Worm (Caenorhabditis elegans) whole organism, L3 larva: ENCODE measurements around the gene Y57A10C.8.

ENCODE experiments used
- R02D3.7 ChIP-seq: fragments of 150-350 bp; optimal IDR thresholded peaks from 2 replicates; lab custom pipeline; 2014; ENCODE audit warnings: missing biosample characterization, missing genetic modification characterization
- ZK546.5 ChIP-seq: sonication (generic microtip); optimal IDR thresholded peaks from 2 replicates; lab custom pipeline; 2017; ENCODE audit warnings: missing biosample characterization, missing genetic modification characterization
- aly-2 ChIP-seq: fragments of 150-350 bp; optimal IDR thresholded peaks from 2 replicates; lab custom pipeline; 2014; ENCODE audit warnings: missing biosample characterization, missing genetic modification characterization
- ama-1 ChIP-seq: fragments of 150-350 bp; optimal IDR thresholded peaks from 2 replicates; lab custom pipeline; 2018
- ceh-28 ChIP-seq: fragments of 150-350 bp; optimal IDR thresholded peaks from 2 replicates; lab custom pipeline; 2014; ENCODE audit warnings: missing biosample characterization, missing genetic modification reagents, missing genetic modification characterization
- ceh-82 ChIP-seq: fragments of 150-350 bp; optimal IDR thresholded peaks from 2 replicates; lab custom pipeline; 2014; ENCODE audit warnings: missing biosample characterization, missing genetic modification characterization
- ceh-9 ChIP-seq: sonication (generic microtip); optimal IDR thresholded peaks from 2 replicates; lab custom pipeline; 2018; ENCODE audit warnings: missing biosample characterization, missing genetic modification characterization
- daf-12 ChIP-seq: fragments of 150-350 bp; optimal IDR thresholded peaks from 2 replicates; lab custom pipeline; 2014; ENCODE audit warnings: missing biosample characterization, missing genetic modification reagents, missing genetic modification characterization
- egl-27 ChIP-seq: sonication (generic microtip); optimal IDR thresholded peaks from 4 replicates; lab custom pipeline; 2017; ENCODE audit warnings: missing biosample characterization, missing genetic modification reagents, missing genetic modification characterization
- egl-5 ChIP-seq: fragments of 150-350 bp; optimal IDR thresholded peaks from 2 replicates; lab custom pipeline; 2017; ENCODE audit warnings: missing biosample characterization, missing genetic modification reagents, missing genetic modification characterization, inconsistent platforms
- elt-2 ChIP-seq: sonication (generic microtip); optimal IDR thresholded peaks from 2 replicates; lab custom pipeline; 2016; ENCODE audit warnings: missing genetic modification reagents, mild to moderate bottlenecking, missing genetic modification characterization, missing compliant biosample characterization
- elt-3 ChIP-seq, 3 experiments: fragments of 150-350 bp in 1 of 3; sonication (generic microtip) in 2 of 3; optimal IDR thresholded peaks; 2 replicates in 2 of 3; 4 replicates in 1 of 3; lab custom pipeline; 2014 to 2017; ENCODE audit warnings: missing biosample characterization in 3 of 3, missing genetic modification characterization in 3 of 3
- eor-1 ChIP-seq, 2 experiments: fragments of 150-350 bp; optimal IDR thresholded peaks; 2 replicates each; lab custom pipeline; 2014 to 2018; ENCODE audit warnings: missing biosample characterization in 2 of 2, missing genetic modification characterization in 2 of 2
- fkh-10 ChIP-seq: sonication (generic microtip); optimal IDR thresholded peaks from 2 replicates; lab custom pipeline; 2017; ENCODE audit warnings: missing biosample characterization, missing genetic modification reagents, missing genetic modification characterization
- fkh-2 ChIP-seq: fragments of 150-350 bp; optimal IDR thresholded peaks from 2 replicates; lab custom pipeline; 2014; ENCODE audit warnings: missing biosample characterization, missing genetic modification reagents, missing genetic modification characterization
- fos-1 ChIP-seq: fragments of 150-350 bp; optimal IDR thresholded peaks from 2 replicates; lab custom pipeline; 2014; ENCODE audit warnings: missing biosample characterization, missing genetic modification characterization
- hmg-11 ChIP-seq: sonication (generic microtip); optimal IDR thresholded peaks from 2 replicates; lab custom pipeline; 2016; ENCODE audit warnings: missing genetic modification characterization, missing compliant biosample characterization
- jun-1 ChIP-seq: fragments of 150-350 bp; optimal IDR thresholded peaks from 2 replicates; lab custom pipeline; 2014; ENCODE audit warnings: missing biosample characterization, missing genetic modification reagents, missing genetic modification characterization
- lin-15B ChIP-seq: fragments of 150-350 bp; optimal IDR thresholded peaks from 2 replicates; lab custom pipeline; 2014; ENCODE audit warnings: missing biosample characterization, missing genetic modification characterization
- lin-39 ChIP-seq: fragments of 150-350 bp; optimal IDR thresholded peaks from 2 replicates; lab custom pipeline; 2018; ENCODE audit warnings: missing biosample characterization, missing genetic modification reagents, missing genetic modification characterization
- lsy-12 ChIP-seq: sonication (generic microtip); optimal IDR thresholded peaks from 2 replicates; lab custom pipeline; 2016; ENCODE audit warnings: mild to moderate bottlenecking, missing genetic modification characterization, missing compliant biosample characterization
- mdl-1 ChIP-seq: fragments of 150-350 bp; optimal IDR thresholded peaks from 2 replicates; lab custom pipeline; 2014; ENCODE audit warnings: missing biosample characterization, missing genetic modification characterization
- mml-1 ChIP-seq: fragments of 150-350 bp; sonication (generic microtip); optimal IDR thresholded peaks from 3 replicates; lab custom pipeline; 2014; ENCODE audit warnings: missing biosample characterization, missing genetic modification characterization
- nfya-1 ChIP-seq: sonication (generic microtip); optimal IDR thresholded peaks from 2 replicates; lab custom pipeline; 2017; ENCODE audit warnings: missing genetic modification characterization, mild to moderate bottlenecking, missing compliant biosample characterization, antibody characterized with exemption, moderate library complexity; ENCODE audit not compliant: insufficient read depth
- nhr-11 ChIP-seq: fragments of 150-350 bp; optimal IDR thresholded peaks from 2 replicates; lab custom pipeline; 2014; ENCODE audit warnings: missing biosample characterization, missing genetic modification characterization
- nhr-12 ChIP-seq: fragments of 150-350 bp; optimal IDR thresholded peaks from 2 replicates; lab custom pipeline; 2014; ENCODE audit warnings: missing biosample characterization, missing genetic modification characterization
- nhr-23 ChIP-seq: fragments of 150-350 bp; optimal IDR thresholded peaks from 2 replicates; lab custom pipeline; 2014; ENCODE audit warnings: missing biosample characterization, missing genetic modification reagents, missing genetic modification characterization
- nhr-237 ChIP-seq: fragments of 150-350 bp; optimal IDR thresholded peaks from 2 replicates; lab custom pipeline; 2014; ENCODE audit warnings: missing biosample characterization, missing genetic modification characterization
- nhr-25 ChIP-seq: sonication (generic microtip); optimal IDR thresholded peaks from 2 replicates; lab custom pipeline; 2017; ENCODE audit warnings: missing biosample characterization, missing genetic modification characterization
- nhr-28 ChIP-seq: fragments of 150-350 bp; optimal IDR thresholded peaks from 2 replicates; lab custom pipeline; 2014; ENCODE audit warnings: missing biosample characterization, missing genetic modification characterization
- nhr-43 ChIP-seq: sonication (generic microtip); optimal IDR thresholded peaks from 2 replicates; lab custom pipeline; 2016; ENCODE audit warnings: mild to moderate bottlenecking, missing genetic modification characterization, missing compliant biosample characterization; ENCODE audit not compliant: poor library complexity, severe bottlenecking
- nhr-67 ChIP-seq: fragments of 150-350 bp; optimal IDR thresholded peaks from 2 replicates; lab custom pipeline; 2014; ENCODE audit warnings: missing biosample characterization, missing genetic modification characterization
- pha-4 ChIP-seq: fragments of 150-350 bp; optimal IDR thresholded peaks from 2 replicates; lab custom pipeline; 2014; ENCODE audit warnings: missing biosample characterization, missing genetic modification reagents, missing genetic modification characterization
- pqm-1 ChIP-seq: fragments of 150-350 bp; optimal IDR thresholded peaks from 2 replicates; lab custom pipeline; 2017; ENCODE audit warnings: missing biosample characterization, missing genetic modification characterization, inconsistent platforms
- skn-1 ChIP-seq: fragments of 150-350 bp; optimal IDR thresholded peaks from 2 replicates; lab custom pipeline; 2014; ENCODE audit warnings: missing biosample characterization, missing genetic modification characterization
- snpc-4 ChIP-seq: fragments of 150-350 bp; optimal IDR thresholded peaks from 2 replicates; lab custom pipeline; 2014; ENCODE audit warnings: missing biosample characterization, missing genetic modification characterization
- tbx-2 ChIP-seq: sonication (generic microtip); optimal IDR thresholded peaks from 2 replicates; lab custom pipeline; 2016; ENCODE audit warnings: mild to moderate bottlenecking, missing genetic modification characterization, missing compliant biosample characterization
- zag-1 ChIP-seq: fragments of 150-350 bp; optimal IDR thresholded peaks from 2 replicates; lab custom pipeline; 2014; ENCODE audit warnings: missing biosample characterization, missing genetic modification characterization
- ztf-4 ChIP-seq: fragments of 150-350 bp; optimal IDR thresholded peaks from 2 replicates; lab custom pipeline; 2014; ENCODE audit warnings: missing biosample characterization, missing genetic modification characterization

Y57A10C.8 gene

ce11 chrII:12460602-12461453 lies 31.2 kb upstream of the Y57A10C.8 start, which contains the start of gene tag-280:
TSS of gene tag-280 (plus strand) at chrII:12460652.
- TF ChIP-seq ama-1 (lab: Kevin White, UChicago) (no peak), fkh-10 (GFP tag; lab: Kevin White, UChicago) (no peak), ZK546.5 (tag; lab: Kevin White, UChicago) (no peak), mml-1 (tag; lab: Kevin White, UChicago) (no peak), fkh-2 (tag; lab: Kevin White, UChicago) (no peak), egl-27 (tag; lab: Kevin White, UChicago) (no peak), R02D3.7 (tag; lab: Kevin White, UChicago) (no peak), zag-1 (tag; lab: Kevin White, UChicago) (no peak), pqm-1 (tag; lab: Kevin White, UChicago) (no peak), nhr-28 (tag; lab: Kevin White, UChicago) (no peak), nhr-237 (tag; lab: Kevin White, UChicago) (no peak), lin-15B (no peak), mdl-1 (tag; lab: Kevin White, UChicago) (no peak), ceh-28 (no peak), pha-4 (tag; lab: Kevin White, UChicago) (no peak), elt-3 (tag; optimal IDR thresholded peaks at IDR 0.05; lab: Kevin White, UChicago) (no peak), egl-5 (no peak), lsy-12 (tag; lab: Kevin White, UChicago) (no peak), elt-2 (no peak), nhr-43 (tag; lab: Kevin White, UChicago) (no peak)

ce11 chrII:12459422-12459821 lies 29.8 kb upstream of the Y57A10C.8 start, which contains the start of gene tag-281:
TSS of gene tag-281 (plus strand) at chrII:12459761.
- TF ChIP-seq ceh-82 (tag; lab: Kevin White, UChicago) (peak; percentile 44), R02D3.7 (tag; lab: Kevin White, UChicago) (peak; percentile 72), snpc-4 (peak; percentile 69), hmg-11 (tag; lab: Kevin White, UChicago) (peak; percentile 22), nfya-1 (tag; lab: Kevin White, UChicago) (peak; percentile 90), fos-1 (tag; lab: Kevin White, UChicago) (no peak), eor-1 (tag; optimal IDR thresholded peaks at IDR 0.05; lab: Kevin White, UChicago) (no peak), pha-4 (tag; lab: Kevin White, UChicago) (peak; percentile 87), ceh-28 (peak; percentile 52), skn-1 (tag; lab: Kevin White, UChicago) (peak; percentile 52), fkh-10 (GFP tag; lab: Kevin White, UChicago) (peak; percentile 33), egl-5 (peak; percentile 52), lin-15B (peak; percentile 92), nhr-11 (tag; lab: Kevin White, UChicago) (no peak), pqm-1 (tag; lab: Kevin White, UChicago) (peak; percentile 53), daf-12 (tag; lab: Kevin White, UChicago) (no peak), tbx-2 (tag; lab: Kevin White, UChicago) (peak; percentile 6), lin-39 (tag; lab: Kevin White, UChicago) (peak; percentile 49), nhr-23 (peak; percentile 91), jun-1 (tag; lab: Kevin White, UChicago) (peak; percentile 52)

- TF ChIP-seq nhr-67 (no peak), nhr-25 (no peak), nhr-43 (tag; lab: Kevin White, UChicago) (no peak), fkh-2 (tag; lab: Kevin White, UChicago) (no peak), snpc-4 (no peak), nhr-23 (no peak), aly-2 (no peak), ztf-4 (tag; lab: Kevin White, UChicago) (no peak), nhr-28 (tag; lab: Kevin White, UChicago) (no peak), ceh-9 (tag; lab: Kevin White, UChicago) (no peak), pha-4 (tag; lab: Kevin White, UChicago) (no peak), skn-1 (tag; lab: Kevin White, UChicago) (no peak), nhr-12 (no peak), mdl-1 (tag; lab: Kevin White, UChicago) (no peak), ama-1 (lab: Kevin White, UChicago) (no peak)
Measured at ce11 chrII:12457275-12457674, 27.6 kb upstream of the Y57A10C.8 start, which contains the start of gene sre-38. TSS of gene sre-38 (plus strand) at chrII:12457575.
